Fruit fly (Drosophila melanogaster): ENCODE results near the gene ND-B14.5A.

The ND-B14.5A gene

dm6 chrX:2166129-2166528 lies 6.2 kb upstream of the ND-B14.5A start (continued):
- TF ChIP-seq bcd (GFP tag; optimal IDR thresholded peaks at IDR 0.05) (peak; percentile 53), CG2875 (GFP tag; optimal IDR thresholded peaks at IDR 0.05) (peak; percentile 41), row (GFP tag; IDR thresholded peaks at IDR 0.05) (peak; percentile 63), CG43689 (GFP tag; IDR thresholded peaks at IDR 0.05) (no peak; the same call in 1 of the 2 replicates), Hr51 (GFP tag; optimal IDR thresholded peaks at IDR 0.05) (peak in 1 of 2 experiments; percentile 36), CG10267 (tag; optimal IDR thresholded peaks at IDR 0.05) (no peak), CG18599 (GFP tag; optimal IDR thresholded peaks at IDR 0.05) (no peak), HLHmδ (GFP tag; optimal IDR thresholded peaks at IDR 0.05) (no peak), Meics (GFP tag; optimal IDR thresholded peaks at IDR 0.05) (no peak), CG13424 (tag; optimal IDR thresholded peaks at IDR 0.05) (peak; percentile 38), CG4707 (GFP tag; optimal IDR thresholded peaks at IDR 0.05) (no peak), crol (GFP tag; IDR thresholded peaks at IDR 0.05) (no peak), Dbx (GFP tag; IDR thresholded peaks at IDR 0.05) (no peak), Lim3 (GFP tag; IDR thresholded peaks at IDR 0.05) (no peak), nau (GFP tag; optimal IDR thresholded peaks at IDR 0.05) (no peak), CG1792 (GFP tag; optimal IDR thresholded peaks at IDR 0.05) (peak; percentile 22), Hr3 (GFP tag; optimal IDR thresholded peaks at IDR 0.05) (peak; percentile 42), CG8944 (GFP tag; optimal IDR thresholded peaks at IDR 0.05) (peak; percentile 50), CG15514 (GFP tag; optimal IDR thresholded peaks at IDR 0.05) (no peak), CG16815 (GFP tag; optimal IDR thresholded peaks at IDR 0.05) (no peak), Fer2 (tag; optimal IDR thresholded peaks at IDR 0.05) (no peak), trem (tag; optimal IDR thresholded peaks at IDR 0.05) (no peak), CG34422 (GFP tag; IDR thresholded peaks at IDR 0.05) (0 out of 3 replicates have a peak, but pooled peaks have one; percentile 15), BEAF-32 (GFP tag; optimal IDR thresholded peaks at IDR 0.05) (no peak), CG1603 (tag; optimal IDR thresholded peaks at IDR 0.05) (peak; percentile 80), CG4854 (GFP tag; optimal IDR thresholded peaks at IDR 0.05) (no peak), sens-2 (GFP tag; IDR thresholded peaks at IDR 0.05) (no peak), CG4730 (GFP tag; IDR thresholded peaks at IDR 0.05) (no peak), Gsc (GFP tag; IDR thresholded peaks at IDR 0.05) (no peak), CG3847 (GFP tag; IDR thresholded peaks at IDR 0.05) (no peak), Sry-δ (GFP tag; optimal IDR thresholded peaks at IDR 0.05) (no peak), CG4424 (GFP tag; optimal IDR thresholded peaks at IDR 0.05) (peak; percentile 47), CG12659 (GFP tag; optimal IDR thresholded peaks at IDR 0.05) (peak; percentile 14), CG15073 (GFP tag; optimal IDR thresholded peaks at IDR 0.05) (no peak), oc (tag; optimal IDR thresholded peaks at IDR 0.05) (peak; percentile 37), CG32772 (GFP tag; IDR thresholded peaks at IDR 0.05) (peak; percentile 59; the same call in 1 of the 2 replicates), CG17802 (tag; optimal IDR thresholded peaks at IDR 0.05) (peak; percentile 53), salm (tag; optimal IDR thresholded peaks at IDR 0.05) (no peak), CG14014 (GFP tag; IDR thresholded peaks at IDR 0.05) (no peak), kah (GFP tag; optimal IDR thresholded peaks at IDR 0.05) (no peak), ewg (GFP tag; optimal IDR thresholded peaks at IDR 0.05) (peak; percentile 51), tgo (GFP tag; IDR thresholded peaks at IDR 0.05) (0 out of 3 replicates have a peak, but pooled peaks have one; percentile 26), CG7556 (GFP tag; optimal IDR thresholded peaks at IDR 0.05) (peak; percentile 29), wor (GFP tag; IDR thresholded peaks at IDR 0.05) (peak; percentile 74), grn (GFP tag; optimal IDR thresholded peaks at IDR 0.05) (no peak), CG8290 (GFP tag; optimal IDR thresholded peaks at IDR 0.05) (no peak), CG8290 (tag; optimal IDR thresholded peaks at IDR 0.05) (peak in 1 of 2 experiments; percentile 46), ranshi (GFP tag; IDR thresholded peaks at IDR 0.05) (peak; percentile 61; the same call in 1 of the 2 replicates), unc-4 (GFP tag; IDR thresholded peaks at IDR 0.05; ENCODE audit: partially characterized antibody) (no peak), croc (GFP tag; conservative IDR thresholded peaks at IDR 0.05) (no peak; the same call in 2 of the 3 replicates), zfh1 (GFP tag; IDR thresholded peaks at IDR 0.05) (peak; percentile 56; the same call in 2 of the 3 replicates)
